Fruit fly (Drosophila melanogaster) whole organism, embryonic: Measurements from ENCODE around the gene Pis.

Experiments
- B-H1 ChIP-seq: fragments of 200-800 bp; sonication (Bioruptor generic); IDR thresholded peaks from 3 replicates; pipeline ENCODE4 v1.3.6; 2022; ENCODE audit warnings: missing biosample characterization, missing genetic modification characterization
- Blimp-1 ChIP-seq: fragments of 200-800 bp; sonication (Bioruptor generic); optimal IDR thresholded peaks from 3 replicates; lab custom pipeline; 2018; ENCODE audit warnings: missing biosample characterization, missing genetic modification characterization, mild to moderate bottlenecking, moderate library complexity, missing genetic modification reagents
- Bteb2 ChIP-seq: fragments of 200-800 bp; sonication (Bioruptor generic); optimal IDR thresholded peaks from 2 replicates; lab custom pipeline; 2016; ENCODE audit warnings: missing biosample characterization, missing genetic modification characterization
- C15 ChIP-seq: fragments of 200-800 bp; sonication (Bioruptor generic); IDR thresholded peaks from 3 replicates; pipeline ENCODE4 v1.3.6; 2022; ENCODE audit warnings: missing biosample characterization, missing genetic modification characterization
- CG10274 ChIP-seq: fragments of 200-800 bp; sonication (Bioruptor generic); optimal IDR thresholded peaks from 3 replicates; lab custom pipeline; 2017; ENCODE audit warnings: missing biosample characterization, mild to moderate bottlenecking, missing genetic modification characterization
- CG10654 ChIP-seq: fragments of 200-800 bp; sonication (Bioruptor generic); optimal IDR thresholded peaks from 2 replicates; lab custom pipeline; 2016; ENCODE audit warnings: missing biosample characterization, missing genetic modification characterization
- CG12659 ChIP-seq: fragments of 200-800 bp; sonication (Bioruptor generic); optimal IDR thresholded peaks from 3 replicates; lab custom pipeline; 2017; ENCODE audit warnings: mild to moderate bottlenecking, missing biosample characterization, missing genetic modification reagents, missing genetic modification characterization
- CG14965 ChIP-seq: fragments of 200-800 bp; sonication (Bioruptor generic); optimal IDR thresholded peaks from 2 replicates; lab custom pipeline; 2016; ENCODE audit warnings: missing biosample characterization, missing genetic modification characterization, borderline replicate concordance
- CG15601 ChIP-seq: fragments of 200-800 bp; sonication (Bioruptor generic); optimal IDR thresholded peaks from 3 replicates; lab custom pipeline; 2019; ENCODE audit warnings: missing biosample characterization, mild to moderate bottlenecking, missing genetic modification characterization, moderate library complexity
- CG16863 ChIP-seq: fragments of 200-800 bp; sonication (Bioruptor generic); optimal IDR thresholded peaks from 3 replicates; lab custom pipeline; 2016; ENCODE audit warnings: missing biosample characterization, missing genetic modification characterization
- CG17186 ChIP-seq: fragments of 200-800 bp; sonication (Bioruptor generic); optimal IDR thresholded peaks from 3 replicates; lab custom pipeline; 2017; ENCODE audit warnings: missing biosample characterization, missing genetic modification reagents, missing genetic modification characterization
- CG17802 ChIP-seq: fragments of 200-800 bp; sonication (Bioruptor generic); optimal IDR thresholded peaks from 2 replicates; lab custom pipeline; 2018; ENCODE audit warnings: missing biosample characterization, mild to moderate bottlenecking, missing genetic modification characterization, moderate library complexity
- CG18262 ChIP-seq: fragments of 200-800 bp; optimal IDR thresholded peaks from 3 replicates; lab custom pipeline; 2019; ENCODE audit warnings: missing biosample characterization, mild to moderate bottlenecking, missing genetic modification characterization, moderate library complexity
- CG31441 ChIP-seq: fragments of 200-800 bp; sonication (Bioruptor generic); IDR thresholded peaks from 2 replicates; pipeline ENCODE4 v1.3.6; 2022; ENCODE audit warnings: missing biosample characterization, missing genetic modification characterization
- CG3281 ChIP-seq: fragments of 200-800 bp; sonication (Bioruptor generic); optimal IDR thresholded peaks from 3 replicates; lab custom pipeline; 2017; ENCODE audit warnings: missing biosample characterization, mild to moderate bottlenecking, missing genetic modification characterization
- CG33213 ChIP-seq: fragments of 200-800 bp; sonication (Bioruptor generic); optimal IDR thresholded peaks from 3 replicates; lab custom pipeline; 2016; ENCODE audit warnings: missing biosample characterization, missing genetic modification characterization
- CG4730 ChIP-seq: fragments of 200-800 bp; sonication (Bioruptor generic); IDR thresholded peaks from 2 replicates; pipeline ENCODE4 v1.3.6; 2022; ENCODE audit warnings: missing biosample characterization, missing genetic modification characterization
- CG6254 ChIP-seq: fragments of 200-800 bp; sonication (Bioruptor generic); optimal IDR thresholded peaks from 3 replicates; lab custom pipeline; 2017; ENCODE audit warnings: mild to moderate bottlenecking, missing biosample characterization, missing genetic modification reagents, missing genetic modification characterization
- CG6689 ChIP-seq: fragments of 200-800 bp; sonication (Bioruptor generic); IDR thresholded peaks from 2 replicates; pipeline ENCODE4 v1.3.6; 2022; ENCODE audit warnings: missing biosample characterization, missing genetic modification characterization
- CG6854 ChIP-seq: fragments of 200-800 bp; sonication (Bioruptor generic); optimal IDR thresholded peaks from 3 replicates; lab custom pipeline; 2017; ENCODE audit warnings: missing biosample characterization, mild to moderate bottlenecking, missing genetic modification characterization
- CG9876 ChIP-seq: fragments of 200-800 bp; sonication (Bioruptor generic); optimal IDR thresholded peaks from 2 replicates; lab custom pipeline; 2016; ENCODE audit warnings: missing biosample characterization, missing genetic modification characterization
- CHES-1-like ChIP-seq: fragments of 200-800 bp; sonication (Bioruptor generic); optimal IDR thresholded peaks from 2 replicates; lab custom pipeline; 2016; ENCODE audit warnings: missing biosample characterization, missing genetic modification characterization
- H15 ChIP-seq: fragments of 200-800 bp; sonication (Bioruptor generic); IDR thresholded peaks from 3 replicates; pipeline ENCODE4 v1.3.6; 2022; ENCODE audit warnings: missing biosample characterization, missing genetic modification characterization
- HHEX ChIP-seq: fragments of 200-800 bp; sonication (Bioruptor generic); optimal IDR thresholded peaks from 3 replicates; lab custom pipeline; 2017; ENCODE audit warnings: missing biosample characterization, mild to moderate bottlenecking, missing genetic modification characterization, missing genetic modification reagents
- HLHmδ ChIP-seq: fragments of 200-800 bp; sonication (Bioruptor generic); optimal IDR thresholded peaks from 2 replicates; lab custom pipeline; 2018; ENCODE audit warnings: missing biosample characterization, mild to moderate bottlenecking, missing genetic modification characterization, moderate library complexity
- Hr3 ChIP-seq: fragments of 200-800 bp; sonication (Bioruptor generic); optimal IDR thresholded peaks from 3 replicates; lab custom pipeline; 2016; ENCODE audit warnings: missing biosample characterization, missing genetic modification characterization
- Hr39 ChIP-seq: fragments of >200 bp; optimal IDR thresholded peaks from 2 replicates; lab custom pipeline; 2017
- Hsf ChIP-seq: fragments of 200-800 bp; sonication (Bioruptor generic); optimal IDR thresholded peaks from 3 replicates; lab custom pipeline; 2016; ENCODE audit warnings: missing biosample characterization, missing genetic modification characterization
- Med ChIP-seq: fragments of 200-800 bp; sonication (Bioruptor generic); peaks from one replicate; lab custom pipeline; 2016; ENCODE audit warnings: missing biosample characterization, missing genetic modification characterization, mild to moderate bottlenecking, inconsistent platforms, moderate library complexity
- Meics ChIP-seq: fragments of 200-800 bp; sonication (Bioruptor generic); optimal IDR thresholded peaks from 2 replicates; lab custom pipeline; 2017; ENCODE audit warnings: missing biosample characterization, mild to moderate bottlenecking, missing genetic modification characterization
- PHDP ChIP-seq: fragments of 200-800 bp; sonication (Bioruptor generic); optimal IDR thresholded peaks from 3 replicates; lab custom pipeline; 2018; ENCODE audit warnings: missing biosample characterization, mild to moderate bottlenecking, missing genetic modification characterization, moderate library complexity
- Rfx ChIP-seq: fragments of 200-800 bp; sonication (Bioruptor generic); IDR thresholded peaks from 2 replicates; pipeline ENCODE4 v1.3.6; 2022; ENCODE audit warnings: missing biosample characterization, missing genetic modification characterization
- Side ChIP-seq: fragments of 200-800 bp; sonication (Bioruptor generic); optimal IDR thresholded peaks from 2 replicates; lab custom pipeline; 2016; ENCODE audit warnings: missing biosample characterization, missing genetic modification characterization
- Stat92E ChIP-seq, 3 experiments: fragments of >200 bp in 2 of 3; fragments of 200-800 bp in 1 of 3; sonication (Bioruptor generic) in 1 of 3; optimal IDR thresholded peaks; 2 replicates each; lab custom pipeline; 2017 to 2019; ENCODE audit warnings: missing biosample characterization in 3 of 3, missing genetic modification characterization in 3 of 3, mild to moderate bottlenecking in 1 of 3, moderate library complexity in 1 of 3
- chn ChIP-seq: fragments of 200-800 bp; sonication (Bioruptor generic); optimal IDR thresholded peaks from 2 replicates; lab custom pipeline; 2016; ENCODE audit warnings: missing biosample characterization, missing genetic modification characterization
- crol ChIP-seq: fragments of 200-800 bp; sonication (Bioruptor generic); IDR thresholded peaks from 2 replicates; pipeline ENCODE4 v1.3.6; 2022; ENCODE audit warnings: missing biosample characterization, missing genetic modification characterization
- danr ChIP-seq: fragments of 200-800 bp; sonication (Bioruptor generic); IDR thresholded peaks from 2 replicates; pipeline ENCODE4 v1.3.6; 2022; ENCODE audit warnings: missing biosample characterization, missing genetic modification characterization
- dm ChIP-seq: fragments of 200-800 bp; sonication (Bioruptor generic); optimal IDR thresholded peaks from 3 replicates; lab custom pipeline; 2016; ENCODE audit warnings: missing biosample characterization, missing genetic modification characterization
- gfzf ChIP-seq: fragments of 200-800 bp; sonication (Bioruptor generic); optimal IDR thresholded peaks from 2 replicates; lab custom pipeline; 2016; ENCODE audit warnings: missing biosample characterization, mild to moderate bottlenecking, missing genetic modification characterization, moderate library complexity
- gt ChIP-seq: fragments of 200-800 bp; sonication (Bioruptor generic); IDR thresholded peaks from 2 replicates; pipeline ENCODE4 v1.3.6; 2022; ENCODE audit warnings: missing biosample characterization, missing genetic modification characterization
- ham ChIP-seq: fragments of 200-800 bp; sonication (Bioruptor generic); IDR thresholded peaks from 2 replicates; pipeline ENCODE4 v1.3.6; 2022; ENCODE audit warnings: missing biosample characterization, missing genetic modification characterization
- hbn ChIP-seq: fragments of 200-800 bp; sonication (Bioruptor generic); IDR thresholded peaks from 2 replicates; pipeline ENCODE4 v1.3.6; 2022; ENCODE audit warnings: missing biosample characterization, missing genetic modification characterization; ENCODE audit not compliant: partially characterized antibody
- lilli ChIP-seq: fragments of 200-800 bp; sonication (Bioruptor generic); optimal IDR thresholded peaks from 3 replicates; lab custom pipeline; 2016; ENCODE audit warnings: missing biosample characterization, missing genetic modification characterization
- mirr ChIP-seq: fragments of 200-800 bp; sonication (Bioruptor generic); optimal IDR thresholded peaks from 3 replicates; lab custom pipeline; 2018; ENCODE audit warnings: missing biosample characterization, mild to moderate bottlenecking, missing genetic modification characterization
- oc ChIP-seq: fragments of 200-800 bp; sonication (Bioruptor generic); optimal IDR thresholded peaks from 2 replicates; lab custom pipeline; 2018; ENCODE audit warnings: missing biosample characterization, mild to moderate bottlenecking, missing genetic modification characterization, moderate library complexity
- repo ChIP-seq: fragments of 200-800 bp; sonication (Bioruptor generic); optimal IDR thresholded peaks from 2 replicates; lab custom pipeline; 2016; ENCODE audit warnings: missing biosample characterization, missing genetic modification characterization
- schlank ChIP-seq: fragments of 200-800 bp; sonication (Bioruptor generic); optimal IDR thresholded peaks from 2 replicates; lab custom pipeline; 2018; ENCODE audit warnings: missing biosample characterization, mild to moderate bottlenecking, missing genetic modification characterization
- twi ChIP-seq: fragments of 200-800 bp; optimal IDR thresholded peaks from 2 replicates; lab custom pipeline; 2019; ENCODE audit warnings: missing biosample characterization, mild to moderate bottlenecking, missing genetic modification characterization, moderate library complexity
- tx ChIP-seq: fragments of 200-800 bp; sonication (Bioruptor generic); optimal IDR thresholded peaks from 2 replicates; lab custom pipeline; 2016; ENCODE audit warnings: missing biosample characterization, missing genetic modification characterization
- vfl ChIP-seq: fragments of 200-800 bp; sonication (Bioruptor generic); optimal IDR thresholded peaks from 2 replicates; lab custom pipeline; 2016; ENCODE audit warnings: missing biosample characterization, missing genetic modification characterization
- zen ChIP-seq: fragments of 200-800 bp; sonication (Bioruptor generic); optimal IDR thresholded peaks from 3 replicates; lab custom pipeline; 2018; ENCODE audit warnings: missing biosample characterization, mild to moderate bottlenecking, missing genetic modification characterization, moderate library complexity

Gene Pis

dm6 chrX:15671026-15671563, 32.5 kb downstream of the Pis start, which contains the start of gene CG15646 (continued):
- no peak for TF ChIP-seq chn (GFP tag; lab: Kevin White, UChicago)
- TF ChIP-seq tx (GFP tag; lab: Kevin White, UChicago) = no peak
- peak; percentile 29 for TF ChIP-seq lilli (GFP tag; lab: Kevin White, UChicago)
- TF ChIP-seq crol = no peak
- TF ChIP-seq CG6854 (GFP tag; lab: Kevin White, UChicago) = no peak
- no peak for TF ChIP-seq CG9876 (GFP tag; lab: Kevin White, UChicago)
- no peak for TF ChIP-seq CG10274 (GFP tag; lab: Kevin White, UChicago)
- no peak for TF ChIP-seq vfl
- no peak for TF ChIP-seq Hr39 (lab: Kevin White, UChicago)
- no peak for TF ChIP-seq gfzf
- peak; percentile 91 for TF ChIP-seq zen
- TF ChIP-seq schlank (tag; lab: Kevin White, UChicago) = no peak
- no peak for TF ChIP-seq danr (GFP tag; lab: Robert Waterston, UW)
- TF ChIP-seq CG18262 = peak; percentile 95
- TF ChIP-seq HLHmδ = no peak
- no peak for TF ChIP-seq mirr
- no peak for TF ChIP-seq hbn (GFP tag; lab: Robert Waterston, UW)
- no peak for TF ChIP-seq CG3281
- peak; percentile 84 for TF ChIP-seq CG6689
- TF ChIP-seq CG33213 (GFP tag; lab: Kevin White, UChicago) = no peak
- peak in 1 of 3 experiments; percentile 79 for TF ChIP-seq Stat92E (GFP tag; optimal IDR thresholded peaks at IDR 0.05; lab: Kevin White, UChicago)
- TF ChIP-seq C15 (GFP tag; lab: Robert Waterston, UW) = no peak
- no peak for TF ChIP-seq B-H1
- no peak for TF ChIP-seq Med (GFP tag; lab: Kevin White, UChicago)
- no peak for TF ChIP-seq CHES-1-like (GFP tag; lab: Kevin White, UChicago)
- peak; percentile 65 for TF ChIP-seq Hr3 (GFP tag; lab: Kevin White, UChicago)
- TF ChIP-seq CG17802 (tag; lab: Kevin White, UChicago) = no peak
- TF ChIP-seq CG14965 = no peak
- TF ChIP-seq CG4730 (GFP tag; lab: Robert Waterston, UW) = 0 out of 2 replicates have a peak, but pooled peaks have one; percentile 12
- TF ChIP-seq CG10654 (GFP tag; lab: Kevin White, UChicago) = peak; percentile 65
- TF ChIP-seq Rfx = 0 out of 2 replicates have a peak, but pooled peaks have one; percentile 23
- no peak for TF ChIP-seq Side (GFP tag; lab: Kevin White, UChicago)
- TF ChIP-seq gt (GFP tag; lab: Robert Waterston, UW) = 0 out of 2 replicates have a peak, but pooled peaks have one; percentile 5
- peak; percentile 37 for TF ChIP-seq Meics (GFP tag; lab: Kevin White, UChicago)
- TF ChIP-seq repo (GFP tag; lab: Kevin White, UChicago) = no peak
- peak; percentile 38 for TF ChIP-seq CG12659
- TF ChIP-seq HHEX (GFP tag; lab: Kevin White, UChicago) = peak; percentile 33
- TF ChIP-seq CG31441 (GFP tag; lab: Robert Waterston, UW) = peak; percentile 84
- TF ChIP-seq Hsf (GFP tag; lab: Kevin White, UChicago) = peak; percentile 27
- no peak for TF ChIP-seq H15 (GFP tag; lab: Robert Waterston, UW)
- TF ChIP-seq Blimp-1 (GFP tag; lab: Kevin White, UChicago) = peak; percentile 75
- TF ChIP-seq PHDP (tag; lab: Kevin White, UChicago) = no peak
- no peak for TF ChIP-seq CG17186
- TF ChIP-seq twi (tag; lab: Kevin White, UChicago) = peak; percentile 71
- TF ChIP-seq Bteb2 (GFP tag; lab: Kevin White, UChicago) = no peak
- peak; percentile 57 for TF ChIP-seq CG6254 (GFP tag; lab: Kevin White, UChicago)
- no peak for TF ChIP-seq ham (GFP tag; lab: Robert Waterston, UW)
- peak; percentile 45 for TF ChIP-seq oc
- TF ChIP-seq dm (GFP tag; lab: Kevin White, UChicago) = no peak
- no peak for TF ChIP-seq CG16863 (GFP tag; lab: Kevin White, UChicago)
- peak; percentile 100 for TF ChIP-seq CG15601 (tag; lab: Kevin White, UChicago)
